Fruit fly (Drosophila melanogaster): ENCODE data around the gene nau.

nau gene

dm6 chr3R:23722680-23723372 lies 4.7 kb upstream of the nau start, which contains the start of gene CG10365 (continued):
- TF ChIP-seq nom (GFP tag; optimal IDR thresholded peaks at IDR 0.05) (peak; percentile 68), Hsf (GFP tag; optimal IDR thresholded peaks at IDR 0.05) (peak; percentile 38), dmrt99B (tag; optimal IDR thresholded peaks at IDR 0.05) (peak; percentile 95), salm (tag; optimal IDR thresholded peaks at IDR 0.05) (peak; percentile 83), klu (GFP tag; IDR thresholded peaks at IDR 0.05) (peak; percentile 75), yki (optimal IDR thresholded peaks at IDR 0.05) (no peak), lab (GFP tag; optimal IDR thresholded peaks at IDR 0.05) (peak; percentile 92), CG9609 (GFP tag; optimal IDR thresholded peaks at IDR 0.05) (no peak), abd-A (tag; optimal IDR thresholded peaks at IDR 0.05) (peak; percentile 68), Sox100B (GFP tag; optimal IDR thresholded peaks at IDR 0.05) (peak; percentile 93), Adf1 (GFP tag; IDR thresholded peaks at IDR 0.05) (peak; percentile 50), CG3726 (GFP tag; IDR thresholded peaks at IDR 0.05) (peak; percentile 66; the same call in 1 of the 3 replicates), CG34224 (GFP tag; IDR thresholded peaks at IDR 0.05; ENCODE audit: partially characterized antibody) (no peak), Ptx1 (GFP tag; IDR thresholded peaks at IDR 0.05) (peak; percentile 92), CG17612 (GFP tag; IDR thresholded peaks at IDR 0.05) (peak; percentile 72), CG14860 (GFP tag; IDR thresholded peaks at IDR 0.05; ENCODE audit: partially characterized antibody) (no peak), Nf-YB (GFP tag; optimal IDR thresholded peaks at IDR 0.05) (peak; percentile 77), sd (tag; optimal IDR thresholded peaks at IDR 0.05) (peak; percentile 65), esg (GFP tag; conservative IDR thresholded peaks at IDR 0.05) (peak; percentile 86), CG8388 (GFP tag; optimal IDR thresholded peaks at IDR 0.05) (peak; percentile 90), H2.0 (GFP tag; IDR thresholded peaks at IDR 0.05) (peak; percentile 82), Ada2b (GFP tag; IDR thresholded peaks at IDR 0.05) (peak; percentile 88), CG17802 (tag; optimal IDR thresholded peaks at IDR 0.05) (no peak), CG6813 (GFP tag; optimal IDR thresholded peaks at IDR 0.05) (peak; percentile 82), CHES-1-like (GFP tag; optimal IDR thresholded peaks at IDR 0.05) (no peak), caup (GFP tag; optimal IDR thresholded peaks at IDR 0.05; ENCODE audit: severe bottlenecking) (peak; percentile 73), btn (GFP tag; optimal IDR thresholded peaks at IDR 0.05) (no peak), dimm (GFP tag; IDR thresholded peaks at IDR 0.05) (peak; percentile 59), CG34376 (GFP tag; optimal IDR thresholded peaks at IDR 0.05) (peak; percentile 22), Oaz (GFP tag; IDR thresholded peaks at IDR 0.05) (peak; percentile 67), CG2712 (tag; optimal IDR thresholded peaks at IDR 0.05) (peak; percentile 84), CG6854 (GFP tag; optimal IDR thresholded peaks at IDR 0.05) (peak; percentile 91), Hand (GFP tag; optimal IDR thresholded peaks at IDR 0.05) (peak; percentile 88), sim (GFP tag; IDR thresholded peaks at IDR 0.05) (peak; percentile 64; the same call in 1 of the 2 replicates), CG1233 (GFP tag; optimal IDR thresholded peaks at IDR 0.05) (peak; percentile 75), run (tag; optimal IDR thresholded peaks at IDR 0.05) (peak; percentile 79), CG15011 (GFP tag; optimal IDR thresholded peaks at IDR 0.05) (peak; percentile 87), kah (GFP tag; optimal IDR thresholded peaks at IDR 0.05) (peak; percentile 67), fu2 (GFP tag; optimal IDR thresholded peaks at IDR 0.05) (no peak), lmd (GFP tag; IDR thresholded peaks at IDR 0.05) (peak; percentile 85), phol (tag; optimal IDR thresholded peaks at IDR 0.05) (peak; percentile 89), Sox102F (GFP tag; optimal IDR thresholded peaks at IDR 0.05) (peak; percentile 93), dpn (GFP tag; optimal IDR thresholded peaks at IDR 0.05) (peak in 1 of 2 experiments; percentile 86), CG7357 (GFP tag; IDR thresholded peaks at IDR 0.05) (peak; percentile 76), Meics (GFP tag; optimal IDR thresholded peaks at IDR 0.05) (peak; percentile 93), eyg (GFP tag; optimal IDR thresholded peaks at IDR 0.05) (no peak), bowl (GFP tag; IDR thresholded peaks at IDR 0.05) (peak; percentile 67; the same call in 1 of the 2 replicates), corto (GFP tag; optimal IDR thresholded peaks at IDR 0.05) (peak; percentile 33), Awh (GFP tag; IDR thresholded peaks at IDR 0.05) (peak; percentile 61; the same call in 1 of the 2 replicates)
